Fruit fly (Drosophila melanogaster) whole organism, prepupa: ENCODE data around the gene sit.

ENCODE experiments used
- Blimp-1 ChIP-seq: fragments of 200-800 bp; sonication (Bioruptor generic); optimal IDR thresholded peaks from 3 replicates; lab custom pipeline; 2017; ENCODE audit warnings: missing biosample characterization, missing genetic modification characterization, mild to moderate bottlenecking, moderate library complexity, missing genetic modification reagents
- CG10669 ChIP-seq: fragments of 200-800 bp; sonication (Bioruptor generic); optimal IDR thresholded peaks from 3 replicates; lab custom pipeline; 2018; ENCODE audit warnings: missing biosample characterization, mild to moderate bottlenecking, missing genetic modification characterization, moderate library complexity
- CG11294 ChIP-seq: fragments of 200-800 bp; sonication (Bioruptor generic); IDR thresholded peaks from 2 replicates; pipeline ENCODE4 v1.3.6; 2022; ENCODE audit warnings: missing biosample characterization, missing genetic modification characterization
- CG11762 ChIP-seq: fragments of 200-800 bp; sonication (Bioruptor generic); optimal IDR thresholded peaks from 3 replicates; lab custom pipeline; 2016; ENCODE audit warnings: missing biosample characterization, missing genetic modification characterization; ENCODE audit not compliant: insufficient read depth
- CG11902 ChIP-seq: fragments of 200-800 bp; sonication (Bioruptor generic); optimal IDR thresholded peaks from 3 replicates; lab custom pipeline; 2016; ENCODE audit warnings: missing biosample characterization, missing genetic modification characterization
- CG15336 ChIP-seq: fragments of 200-800 bp; sonication (Bioruptor generic); IDR thresholded peaks from 2 replicates; pipeline ENCODE4 v1.3.6; 2022; ENCODE audit warnings: missing biosample characterization, missing genetic modification characterization
- CG1621 ChIP-seq: fragments of 200-800 bp; sonication (Bioruptor generic); optimal IDR thresholded peaks from 3 replicates; lab custom pipeline; 2018; ENCODE audit warnings: missing biosample characterization, mild to moderate bottlenecking, missing genetic modification characterization
- CG3032 ChIP-seq: fragments of 200-800 bp; optimal IDR thresholded peaks from 2 replicates; lab custom pipeline; 2019; ENCODE audit warnings: missing biosample characterization, mild to moderate bottlenecking, missing genetic modification characterization, moderate library complexity
- CG31627 ChIP-seq: fragments of 200-800 bp; sonication (Bioruptor generic); optimal IDR thresholded peaks from 3 replicates; lab custom pipeline; 2016; ENCODE audit warnings: missing biosample characterization, missing genetic modification characterization
- CG32006 ChIP-seq: fragments of 200-800 bp; sonication (Bioruptor generic); optimal IDR thresholded peaks from 3 replicates; lab custom pipeline; 2017; ENCODE audit warnings: missing biosample characterization, mild to moderate bottlenecking, missing genetic modification characterization
- CG34406 ChIP-seq: fragments of 200-800 bp; sonication (Bioruptor generic); optimal IDR thresholded peaks from 3 replicates; lab custom pipeline; 2016; ENCODE audit warnings: missing biosample characterization, missing genetic modification characterization
- CG3919 ChIP-seq: fragments of 200-800 bp; sonication (Bioruptor generic); optimal IDR thresholded peaks from 3 replicates; lab custom pipeline; 2016; ENCODE audit warnings: missing biosample characterization, missing genetic modification characterization
- CG4318 ChIP-seq: fragments of 200-800 bp; sonication (Bioruptor generic); optimal IDR thresholded peaks from 3 replicates; lab custom pipeline; 2017; ENCODE audit warnings: missing biosample characterization, mild to moderate bottlenecking, missing genetic modification characterization
- CG6163 ChIP-seq: fragments of 200-800 bp; sonication (Bioruptor generic); IDR thresholded peaks from 3 replicates; pipeline ENCODE4 v1.3.6; 2022; ENCODE audit warnings: missing biosample characterization, missing genetic modification characterization
- CG6276 ChIP-seq: fragments of 200-800 bp; sonication (Bioruptor generic); optimal IDR thresholded peaks from 2 replicates; lab custom pipeline; 2017; ENCODE audit warnings: missing biosample characterization, mild to moderate bottlenecking, missing genetic modification characterization
- CG6792 ChIP-seq: fragments of 200-800 bp; sonication (Bioruptor generic); optimal IDR thresholded peaks from 3 replicates; lab custom pipeline; 2016; ENCODE audit warnings: missing biosample characterization, missing genetic modification characterization
- CG6808 ChIP-seq: fragments of 200-800 bp; sonication (Bioruptor generic); optimal IDR thresholded peaks from 3 replicates; lab custom pipeline; 2017; ENCODE audit warnings: missing biosample characterization, missing genetic modification characterization, mild to moderate bottlenecking, moderate library complexity, missing genetic modification reagents
- CG6854 ChIP-seq: fragments of 200-800 bp; sonication (Bioruptor generic); optimal IDR thresholded peaks from 2 replicates; lab custom pipeline; 2017; ENCODE audit warnings: missing biosample characterization, mild to moderate bottlenecking, missing genetic modification characterization
- CG7368 ChIP-seq: fragments of 200-800 bp; sonication (Bioruptor generic); optimal IDR thresholded peaks from 3 replicates; lab custom pipeline; 2016; ENCODE audit warnings: missing biosample characterization, missing genetic modification characterization
- CG8119 ChIP-seq: fragments of 200-800 bp; sonication (Bioruptor generic); IDR thresholded peaks from 3 replicates; pipeline ENCODE4 v1.3.6; 2022; ENCODE audit warnings: missing biosample characterization, missing genetic modification characterization
- CG8632 ChIP-seq: fragments of 200-800 bp; sonication (Bioruptor generic); optimal IDR thresholded peaks from 3 replicates; lab custom pipeline; 2016; ENCODE audit warnings: missing biosample characterization, missing genetic modification characterization
- CG9139 ChIP-seq: fragments of 200-800 bp; sonication (Bioruptor generic); optimal IDR thresholded peaks from 3 replicates; lab custom pipeline; 2017; ENCODE audit warnings: missing biosample characterization, mild to moderate bottlenecking, missing genetic modification characterization
- Eip75B ChIP-seq: fragments of 200-800 bp; sonication (Bioruptor generic); optimal IDR thresholded peaks from 3 replicates; lab custom pipeline; 2016; ENCODE audit warnings: missing biosample characterization, missing genetic modification characterization
- Eip78C ChIP-seq: fragments of 200-800 bp; sonication (Bioruptor generic); peaks from one replicate; lab custom pipeline; 2016; ENCODE audit warnings: missing biosample characterization, missing genetic modification characterization
- Eip93F ChIP-seq: fragments of 200-800 bp; sonication (Bioruptor generic); optimal IDR thresholded peaks from 2 replicates; lab custom pipeline; 2016; ENCODE audit warnings: missing biosample characterization, mild to moderate bottlenecking, missing genetic modification characterization
- Ets21C ChIP-seq: fragments of 200-800 bp; sonication (Bioruptor generic); optimal IDR thresholded peaks from 3 replicates; lab custom pipeline; 2016; ENCODE audit warnings: missing biosample characterization, missing genetic modification characterization
- Ets96B ChIP-seq: fragments of 200-800 bp; optimal IDR thresholded peaks from 2 replicates; lab custom pipeline; 2019; ENCODE audit warnings: missing biosample characterization, mild to moderate bottlenecking, missing genetic modification characterization, moderate library complexity
- Gug ChIP-seq: fragments of 200-800 bp; sonication (Bioruptor generic); IDR thresholded peaks from 2 replicates; pipeline ENCODE4 v1.3.6; 2022; ENCODE audit warnings: missing biosample characterization, missing genetic modification characterization
- Hr38 ChIP-seq: sonication (Bioruptor generic); optimal IDR thresholded peaks from 2 replicates; lab custom pipeline; 2016; ENCODE audit warnings: missing biosample characterization, missing genetic modification characterization
- Hr39 ChIP-seq: fragments of 200-800 bp; sonication (Bioruptor generic); optimal IDR thresholded peaks from 2 replicates; lab custom pipeline; 2016; ENCODE audit warnings: missing biosample characterization, missing genetic modification characterization
- Hr4 ChIP-seq: fragments of 200-800 bp; sonication (Bioruptor generic); optimal IDR thresholded peaks from 3 replicates; lab custom pipeline; 2016; ENCODE audit warnings: missing biosample characterization, missing genetic modification characterization
- Lpt ChIP-seq: fragments of 200-800 bp; sonication (Bioruptor generic); optimal IDR thresholded peaks from 3 replicates; lab custom pipeline; 2016; ENCODE audit warnings: missing biosample characterization, missing genetic modification characterization
- OdsH ChIP-seq: fragments of 200-800 bp; sonication (Bioruptor generic); optimal IDR thresholded peaks from 3 replicates; lab custom pipeline; 2016; ENCODE audit warnings: missing biosample characterization, missing genetic modification characterization
- Smox ChIP-seq: fragments of 200-800 bp; sonication (Bioruptor generic); optimal IDR thresholded peaks from 3 replicates; lab custom pipeline; 2016; ENCODE audit warnings: missing biosample characterization, missing genetic modification characterization
- Sox102F ChIP-seq: fragments of 200-800 bp; sonication (Bioruptor generic); optimal IDR thresholded peaks from 2 replicates; lab custom pipeline; 2016; ENCODE audit warnings: missing biosample characterization, mild to moderate bottlenecking, missing genetic modification characterization
- Sox14 ChIP-seq: fragments of 200-800 bp; sonication (Bioruptor generic); optimal IDR thresholded peaks from 3 replicates; lab custom pipeline; 2016; ENCODE audit warnings: missing biosample characterization, missing genetic modification characterization
- Sox15 ChIP-seq: fragments of 200-800 bp; sonication (Bioruptor generic); optimal IDR thresholded peaks from 3 replicates; lab custom pipeline; 2016; ENCODE audit warnings: missing biosample characterization, missing genetic modification characterization
- achi ChIP-seq: fragments of 200-800 bp; sonication (Bioruptor generic); optimal IDR thresholded peaks from 3 replicates; lab custom pipeline; 2016; ENCODE audit warnings: missing biosample characterization, missing genetic modification characterization
- acj6 ChIP-seq: fragments of 200-800 bp; sonication (Bioruptor generic); optimal IDR thresholded peaks from 3 replicates; lab custom pipeline; 2016; ENCODE audit warnings: missing biosample characterization, missing genetic modification characterization
- cyc ChIP-seq: fragments of 200-800 bp; sonication (Bioruptor generic); optimal IDR thresholded peaks from 3 replicates; lab custom pipeline; 2016; ENCODE audit warnings: missing biosample characterization, missing genetic modification characterization
- dac ChIP-seq: fragments of 200-800 bp; sonication (Bioruptor generic); optimal IDR thresholded peaks from 2 replicates; lab custom pipeline; 2017; ENCODE audit warnings: missing biosample characterization, mild to moderate bottlenecking, missing genetic modification characterization
- dsx ChIP-seq: fragments of 200-800 bp; optimal IDR thresholded peaks from 3 replicates; lab custom pipeline; 2019; ENCODE audit warnings: missing biosample characterization, mild to moderate bottlenecking, missing genetic modification characterization, moderate library complexity; ENCODE audit not compliant: poor library complexity, severe bottlenecking
- eg ChIP-seq: fragments of 200-800 bp; sonication (Bioruptor generic); IDR thresholded peaks from 3 replicates; pipeline ENCODE4 v1.3.6; 2022; ENCODE audit warnings: missing biosample characterization, missing genetic modification characterization
- fd59A ChIP-seq: fragments of 200-800 bp; sonication (Bioruptor generic); optimal IDR thresholded peaks from 2 replicates; lab custom pipeline; 2017; ENCODE audit warnings: missing biosample characterization, mild to moderate bottlenecking, missing genetic modification characterization, missing genetic modification reagents
- fd85E ChIP-seq: fragments of 200-800 bp; sonication (Bioruptor generic); optimal IDR thresholded peaks from 3 replicates; lab custom pipeline; 2016; ENCODE audit warnings: missing biosample characterization, missing genetic modification characterization
- fkh ChIP-seq: fragments of 200-800 bp; sonication (Bioruptor generic); optimal IDR thresholded peaks from 3 replicates; lab custom pipeline; 2017; ENCODE audit warnings: missing biosample characterization, mild to moderate bottlenecking, missing genetic modification characterization, moderate library complexity
- lz ChIP-seq: fragments of 200-800 bp; sonication (Bioruptor generic); optimal IDR thresholded peaks from 3 replicates; lab custom pipeline; 2016; ENCODE audit warnings: missing biosample characterization, missing genetic modification characterization
- spab ChIP-seq: fragments of 200-800 bp; sonication (Bioruptor generic); optimal IDR thresholded peaks from 2 replicates; lab custom pipeline; 2017; ENCODE audit warnings: missing biosample characterization, mild to moderate bottlenecking, missing genetic modification characterization, missing genetic modification reagents
- ss ChIP-seq, 2 experiments: fragments of 200-800 bp; sonication (Bioruptor generic); optimal IDR thresholded peaks; 2 replicates in 1 of 2; 3 replicates in 1 of 2; lab custom pipeline; 2017 to 2018; ENCODE audit warnings: mild to moderate bottlenecking in 2 of 2, missing biosample characterization in 2 of 2, missing genetic modification characterization in 2 of 2, moderate library complexity in 1 of 2
- svp ChIP-seq: fragments of 200-800 bp; sonication (Bioruptor generic); peaks from one replicate; lab custom pipeline; 2016; ENCODE audit warnings: missing biosample characterization, missing genetic modification characterization

Gene sit

dm6 chr3R:22588756-22589155 is 26.4 kb upstream of the sit start:
- TF ChIP-seq Eip78C (GFP tag; lab: Kevin White, UChicago) (peak; percentile 21), CG6163 (no peak), CG3032 (no peak), Sox14 (GFP tag; lab: Kevin White, UChicago) (no peak), Hr39 (GFP tag; lab: Kevin White, UChicago) (peak; percentile 14), CG3919 (GFP tag; lab: Kevin White, UChicago) (no peak)

- TF ChIP-seq CG6808 (GFP tag; lab: Kevin White, UChicago) (peak; percentile 8), Blimp-1 (GFP tag; lab: Kevin White, UChicago) (no peak), CG3919 (GFP tag; lab: Kevin White, UChicago) (peak; percentile 35), Ets21C (GFP tag; lab: Kevin White, UChicago) (no peak), Hr38 (GFP tag; lab: Kevin White, UChicago) (no peak), CG11762 (GFP tag; lab: Kevin White, UChicago) (no peak), acj6 (GFP tag; lab: Kevin White, UChicago) (no peak), CG9139 (GFP tag; lab: Kevin White, UChicago) (no peak), CG6792 (GFP tag; lab: Kevin White, UChicago) (no peak), CG8119 (GFP tag; lab: Robert Waterston, UW) (peak; percentile 47; the same call in 1 of the 3 replicates), Lpt (GFP tag; lab: Kevin White, UChicago) (no peak), Eip93F (no peak), Sox15 (peak; percentile 12), Eip75B (GFP tag; lab: Kevin White, UChicago) (peak; percentile 32), Hr4 (peak; percentile 53), CG6854 (GFP tag; lab: Kevin White, UChicago) (peak; percentile 57), spab (GFP tag; lab: Kevin White, UChicago) (no peak), Hr39 (GFP tag; lab: Kevin White, UChicago) (peak; percentile 6), CG7368 (GFP tag; lab: Kevin White, UChicago) (no peak), CG1621 (tag; lab: Kevin White, UChicago) (no peak), lz (peak; percentile 36), Sox102F (GFP tag; lab: Kevin White, UChicago) (no peak), cyc (GFP tag; lab: Kevin White, UChicago) (peak; percentile 14), CG32006 (GFP tag; lab: Kevin White, UChicago) (no peak), CG15336 (GFP tag; lab: Robert Waterston, UW) (peak; percentile 37; the same call in 1 of the 2 replicates), CG31627 (GFP tag; lab: Kevin White, UChicago) (peak; percentile 50), svp (GFP tag; lab: Kevin White, UChicago) (no peak), CG34406 (GFP tag; lab: Kevin White, UChicago) (no peak), Gug (no peak), CG4318 (no peak), CG6276 (no peak), achi (GFP tag; lab: Kevin White, UChicago) (no peak), fd59A (GFP tag; lab: Kevin White, UChicago) (no peak), fkh (GFP tag; lab: Kevin White, UChicago) (peak; percentile 50), CG11902 (GFP tag; lab: Kevin White, UChicago) (peak; percentile 21), Eip78C (GFP tag; lab: Kevin White, UChicago) (peak; percentile 78), Ets96B (tag; lab: Kevin White, UChicago) (peak; percentile 7), CG10669 (no peak), fd85E (GFP tag; lab: Kevin White, UChicago) (no peak), Smox (no peak), CG11294 (GFP tag; lab: Robert Waterston, UW) (no peak), ss (GFP tag; optimal IDR thresholded peaks at IDR 0.05; lab: Kevin White, UChicago) (peak in 1 of 2 experiments; percentile 46), CG8632 (GFP tag; lab: Kevin White, UChicago) (no peak), dsx (GFP tag; lab: Kevin White, UChicago) (peak; percentile 50), OdsH (GFP tag; lab: Kevin White, UChicago) (no peak), dac (no peak), CG3032 (peak; percentile 0), eg (GFP tag; lab: Robert Waterston, UW) (no peak)
These were observed 25.1 kb upstream of the sit start, which contains the start of gene Efa6 for dm6 chr3R:22587419-22587963. TSS of gene Efa6 (plus strand) at chr3R:22587755.
